Worm (Caenorhabditis elegans) whole organism, late embryonic: ENCODE results near the gene bbs-2.
A peak's percentile ranks its signal among the peaks of the same experiment; 100 is the strongest.

Experiments
- F13H6.1 ChIP-seq: sonication (generic microtip); optimal IDR thresholded peaks from 2 replicates; lab custom pipeline; 2016; ENCODE audit warnings: missing genetic modification characterization, missing compliant biosample characterization
- K09A11.1 ChIP-seq: sonication (generic microtip); optimal IDR thresholded peaks from 2 replicates; lab custom pipeline; 2017; ENCODE audit warnings: antibody characterized with exemption, mild to moderate bottlenecking, missing genetic modification characterization, missing compliant biosample characterization; ENCODE audit not compliant: insufficient read depth
- T23F11.4 ChIP-seq: fragments of 200-800 bp; sonication (Bioruptor generic); optimal IDR thresholded peaks from 2 replicates; lab custom pipeline; 2018; ENCODE audit warnings: mild to moderate bottlenecking, missing genetic modification characterization, missing compliant biosample characterization
- Y22D7AL.16 ChIP-seq: sonication (generic microtip); optimal IDR thresholded peaks from 2 replicates; lab custom pipeline; 2016; ENCODE audit warnings: missing genetic modification characterization, missing compliant biosample characterization
- ahr-1 ChIP-seq: sonication (generic microtip); optimal IDR thresholded peaks from 2 replicates; lab custom pipeline; 2016; ENCODE audit warnings: missing genetic modification characterization, missing compliant biosample characterization
- ama-1 ChIP-seq: fragments of 150-350 bp; optimal IDR thresholded peaks from 2 replicates; lab custom pipeline; 2014
- ceh-18 ChIP-seq: sonication (generic microtip); optimal IDR thresholded peaks from 2 replicates; lab custom pipeline; 2016; ENCODE audit warnings: missing genetic modification characterization, missing compliant biosample characterization
- ceh-19 ChIP-seq: fragments of 200-800 bp; sonication (Bioruptor generic); optimal IDR thresholded peaks from 2 replicates; lab custom pipeline; 2018; ENCODE audit warnings: mild to moderate bottlenecking, missing genetic modification characterization, missing compliant biosample characterization
- ceh-22 ChIP-seq: sonication (generic microtip); optimal IDR thresholded peaks from 2 replicates; lab custom pipeline; 2017; ENCODE audit warnings: missing biosample characterization, missing genetic modification characterization
- ceh-31 ChIP-seq: sonication (generic microtip); optimal IDR thresholded peaks from 2 replicates; lab custom pipeline; 2016; ENCODE audit warnings: missing genetic modification characterization, missing compliant biosample characterization
- ceh-34 ChIP-seq: sonication (generic microtip); optimal IDR thresholded peaks from 2 replicates; lab custom pipeline; 2016; ENCODE audit warnings: mild to moderate bottlenecking, missing genetic modification characterization, missing compliant biosample characterization
- ceh-6 ChIP-seq: fragments of 200-800 bp; sonication (Bioruptor generic); optimal IDR thresholded peaks from 2 replicates; lab custom pipeline; 2018; ENCODE audit warnings: mild to moderate bottlenecking, missing genetic modification characterization, missing compliant biosample characterization
- che-1 ChIP-seq: sonication (generic microtip); optimal IDR thresholded peaks from 2 replicates; lab custom pipeline; 2016; ENCODE audit warnings: mild to moderate bottlenecking, missing genetic modification characterization, missing compliant biosample characterization
- dve-1 ChIP-seq: sonication (generic microtip); optimal IDR thresholded peaks from 2 replicates; lab custom pipeline; 2017; ENCODE audit warnings: antibody characterized with exemption, mild to moderate bottlenecking, missing genetic modification characterization, missing compliant biosample characterization
- elt-2 ChIP-seq: sonication (generic microtip); optimal IDR thresholded peaks from 2 replicates; lab custom pipeline; 2016; ENCODE audit warnings: missing genetic modification reagents, missing genetic modification characterization, missing compliant biosample characterization
- fax-1 ChIP-seq: sonication (generic microtip); optimal IDR thresholded peaks from 2 replicates; lab custom pipeline; 2016; ENCODE audit warnings: missing genotype, missing genetic modification characterization, missing compliant biosample characterization
- fkh-6 ChIP-seq: sonication (generic microtip); optimal IDR thresholded peaks from 2 replicates; lab custom pipeline; 2016; ENCODE audit warnings: missing genetic modification characterization, missing compliant biosample characterization
- gmeb-2 ChIP-seq: sonication (generic microtip); optimal IDR thresholded peaks from 2 replicates; lab custom pipeline; 2016; ENCODE audit warnings: missing genetic modification characterization, inconsistent platforms, missing compliant biosample characterization
- hlh-13 ChIP-seq: fragments of 200-800 bp; sonication (Bioruptor generic); optimal IDR thresholded peaks from 2 replicates; lab custom pipeline; 2018; ENCODE audit warnings: mild to moderate bottlenecking, missing genetic modification characterization, missing compliant biosample characterization
- hlh-15 ChIP-seq: sonication (generic microtip); optimal IDR thresholded peaks from 2 replicates; lab custom pipeline; 2016; ENCODE audit warnings: missing genetic modification characterization, missing compliant biosample characterization
- hlh-30 ChIP-seq: sonication (generic microtip); optimal IDR thresholded peaks from 2 replicates; lab custom pipeline; 2017; ENCODE audit warnings: antibody characterized with exemption, missing genetic modification characterization, missing compliant biosample characterization; ENCODE audit not compliant: insufficient read depth
- mec-3 ChIP-seq: sonication (generic microtip); optimal IDR thresholded peaks from 2 replicates; lab custom pipeline; 2016; ENCODE audit warnings: borderline replicate concordance, missing genetic modification characterization, missing compliant biosample characterization
- nfya-1 ChIP-seq: sonication (generic microtip); optimal IDR thresholded peaks from 2 replicates; lab custom pipeline; 2017; ENCODE audit warnings: missing genetic modification characterization, mild to moderate bottlenecking, missing compliant biosample characterization, antibody characterized with exemption, moderate library complexity
- nhr-11 ChIP-seq: fragments of 150-350 bp; optimal IDR thresholded peaks from 2 replicates; lab custom pipeline; 2014; ENCODE audit warnings: missing biosample characterization, missing genetic modification characterization
- npax-4 ChIP-seq: sonication (generic microtip); optimal IDR thresholded peaks from 2 replicates; lab custom pipeline; 2016; ENCODE audit warnings: missing genetic modification characterization, missing compliant biosample characterization
- odd-2 ChIP-seq: sonication (generic microtip); optimal IDR thresholded peaks from 2 replicates; lab custom pipeline; 2017; ENCODE audit warnings: antibody characterized with exemption, mild to moderate bottlenecking, missing genetic modification characterization, missing compliant biosample characterization
- pag-3 ChIP-seq: sonication (generic microtip); optimal IDR thresholded peaks from 2 replicates; lab custom pipeline; 2016; ENCODE audit warnings: missing compliant biosample characterization, missing genetic modification characterization, borderline replicate concordance
- pha-2 ChIP-seq: sonication (generic microtip); optimal IDR thresholded peaks from 2 replicates; lab custom pipeline; 2017; ENCODE audit warnings: mild to moderate bottlenecking, missing genetic modification characterization, missing compliant biosample characterization
- pha-4 ChIP-seq: fragments of 150-350 bp; optimal IDR thresholded peaks from 2 replicates; lab custom pipeline; 2018; ENCODE audit warnings: missing biosample characterization, missing genetic modification reagents, missing genetic modification characterization
- pqm-1 ChIP-seq: sonication (generic microtip); optimal IDR thresholded peaks from 2 replicates; lab custom pipeline; 2016; ENCODE audit warnings: missing genetic modification characterization, missing compliant biosample characterization
- pros-1 ChIP-seq: fragments of 150-350 bp; optimal IDR thresholded peaks from 2 replicates; lab custom pipeline; 2014; ENCODE audit warnings: missing biosample characterization, missing genetic modification reagents, missing genetic modification characterization
- rnt-1 ChIP-seq: sonication (generic microtip); optimal IDR thresholded peaks from 2 replicates; lab custom pipeline; 2016; ENCODE audit warnings: missing genetic modification characterization, missing compliant biosample characterization
- sdc-2 ChIP-seq: sonication (generic microtip); optimal IDR thresholded peaks from 2 replicates; lab custom pipeline; 2016; ENCODE audit warnings: missing genotype, missing genetic modification characterization, missing compliant biosample characterization
- sox-4 ChIP-seq: sonication (generic microtip); optimal IDR thresholded peaks from 2 replicates; lab custom pipeline; 2017; ENCODE audit warnings: mild to moderate bottlenecking, missing genetic modification characterization, inconsistent platforms, missing compliant biosample characterization
- syd-9 ChIP-seq: sonication (generic microtip); optimal IDR thresholded peaks from 2 replicates; lab custom pipeline; 2016; ENCODE audit warnings: mild to moderate bottlenecking, missing genetic modification characterization, moderate library complexity, missing compliant biosample characterization
- tbx-2 ChIP-seq: sonication (generic microtip); optimal IDR thresholded peaks from 2 replicates; lab custom pipeline; 2016; ENCODE audit warnings: missing genetic modification characterization, missing compliant biosample characterization
- unc-42 ChIP-seq: sonication (generic microtip); optimal IDR thresholded peaks from 2 replicates; lab custom pipeline; 2016; ENCODE audit warnings: missing genotype, missing genetic modification characterization, missing compliant biosample characterization
- unc-55 ChIP-seq: sonication (generic microtip); optimal IDR thresholded peaks from 2 replicates; lab custom pipeline; 2017; ENCODE audit warnings: missing biosample characterization, missing genetic modification reagents, missing genetic modification characterization
- ztf-16 ChIP-seq: sonication (generic microtip); optimal IDR thresholded peaks from 2 replicates; lab custom pipeline; 2017; ENCODE audit warnings: missing genetic modification characterization, missing compliant biosample characterization

bbs-2 gene

ce11 chrIV:7902221-7902904 is 31.5 kb upstream of the bbs-2 start, which contains the start of gene arp-11:
Gene arp-11, minus strand, starts transcription at chrIV:7902271.
- TF ChIP-seq gmeb-2 (tag; lab: Kevin White, UChicago), result no peak
- TF ChIP-seq elt-2 (tag; lab: Kevin White, UChicago), result peak; percentile 87
- TF ChIP-seq rnt-1 (tag; lab: Kevin White, UChicago), result no peak
- peak; percentile 25 for TF ChIP-seq tbx-2 (tag; lab: Kevin White, UChicago)
- no peak for TF ChIP-seq F13H6.1 (tag; lab: Kevin White, UChicago)
- peak; percentile 38 for TF ChIP-seq nfya-1
- peak; percentile 10 for TF ChIP-seq unc-42
- TF ChIP-seq unc-55 (GFP tag; lab: Kevin White, UChicago), result peak; percentile 36
- TF ChIP-seq ceh-18 (tag; lab: Kevin White, UChicago), result no peak

- TF ChIP-seq hlh-13 (no peak), sox-4 (tag; lab: Kevin White, UChicago) (no peak), ceh-22 (tag; lab: Kevin White, UChicago) (peak; percentile 38), unc-42 (peak; percentile 8), ztf-16 (tag; lab: Kevin White, UChicago) (no peak), unc-55 (GFP tag; lab: Kevin White, UChicago) (peak; percentile 22), pha-2 (tag; lab: Kevin White, UChicago) (no peak), mec-3 (tag; lab: Kevin White, UChicago) (no peak), pag-3 (tag; lab: Kevin White, UChicago) (no peak), ceh-6 (GFP tag; lab: Kevin White, UChicago) (no peak), che-1 (tag; lab: Kevin White, UChicago) (no peak), hlh-15 (tag; lab: Kevin White, UChicago) (no peak), dve-1 (no peak), sdc-2 (no peak), syd-9 (tag; lab: Kevin White, UChicago) (no peak), pros-1 (tag; lab: Kevin White, UChicago) (no peak), pqm-1 (no peak), nfya-1 (peak; percentile 26), nhr-11 (tag; lab: Kevin White, UChicago) (no peak), hlh-30 (peak; percentile 44), ceh-34 (tag; lab: Kevin White, UChicago) (no peak), npax-4 (tag; lab: Kevin White, UChicago) (no peak), ceh-19 (GFP tag; lab: Kevin White, UChicago) (no peak), fax-1 (tag; lab: Kevin White, UChicago) (no peak), ceh-31 (peak; percentile 19), odd-2 (tag; lab: Kevin White, UChicago) (no peak), fkh-6 (tag; lab: Kevin White, UChicago) (no peak), Y22D7AL.16 (tag; lab: Kevin White, UChicago) (no peak), T23F11.4 (GFP tag; lab: Kevin White, UChicago) (no peak)
Observed at ce11 chrIV:7903359-7903758, 30.5 kb upstream of the bbs-2 start, which contains the start of gene C49H3.6. Gene C49H3.6, plus strand, starts transcription at chrIV:7903738.

ce11 chrIV:7906643-7907042 is 27.2 kb upstream of the bbs-2 start:
- TF ChIP-seq ahr-1 (tag; lab: Kevin White, UChicago) (no peak), ama-1 (no peak), pha-4 (tag; lab: Kevin White, UChicago) (no peak), Y22D7AL.16 (tag; lab: Kevin White, UChicago) (no peak), K09A11.1 (tag; lab: Kevin White, UChicago) (no peak)
- TF ChIP-seq, all 69 proteins: peak for 0
